Fruit fly (Drosophila melanogaster) whole organism, prepupa: Measurements from ENCODE around the gene CG1161.

Experiments used
- CG10631 ChIP-seq: fragments of 200-800 bp; sonication (Bioruptor generic); optimal IDR thresholded peaks from 2 replicates; lab custom pipeline; 2016; ENCODE audit warnings: missing biosample characterization, missing genetic modification characterization
- CG11902 ChIP-seq: fragments of 200-800 bp; sonication (Bioruptor generic); optimal IDR thresholded peaks from 3 replicates; lab custom pipeline; 2016; ENCODE audit warnings: missing biosample characterization, missing genetic modification characterization
- CG31627 ChIP-seq: fragments of 200-800 bp; sonication (Bioruptor generic); optimal IDR thresholded peaks from 3 replicates; lab custom pipeline; 2016; ENCODE audit warnings: missing biosample characterization, missing genetic modification characterization
- CG6854 ChIP-seq: fragments of 200-800 bp; sonication (Bioruptor generic); optimal IDR thresholded peaks from 2 replicates; lab custom pipeline; 2017; ENCODE audit warnings: missing biosample characterization, mild to moderate bottlenecking, missing genetic modification characterization
- CG8119 ChIP-seq: fragments of 200-800 bp; sonication (Bioruptor generic); IDR thresholded peaks from 3 replicates; pipeline ENCODE4 v1.3.6; 2022; ENCODE audit warnings: missing biosample characterization, missing genetic modification characterization
- CG8319 ChIP-seq: fragments of 200-800 bp; sonication (Bioruptor generic); optimal IDR thresholded peaks from 3 replicates; lab custom pipeline; 2016; ENCODE audit warnings: missing biosample characterization, missing genetic modification characterization
- Ets96B ChIP-seq: fragments of 200-800 bp; optimal IDR thresholded peaks from 2 replicates; lab custom pipeline; 2019; ENCODE audit warnings: missing biosample characterization, mild to moderate bottlenecking, missing genetic modification characterization, moderate library complexity
- Met ChIP-seq: fragments of 200-800 bp; sonication (Bioruptor generic); optimal IDR thresholded peaks from 3 replicates; lab custom pipeline; 2016; ENCODE audit warnings: missing biosample characterization, missing genetic modification characterization
- Sox15 ChIP-seq: fragments of 200-800 bp; sonication (Bioruptor generic); optimal IDR thresholded peaks from 3 replicates; lab custom pipeline; 2016; ENCODE audit warnings: missing biosample characterization, missing genetic modification characterization
- dac ChIP-seq: fragments of 200-800 bp; sonication (Bioruptor generic); optimal IDR thresholded peaks from 2 replicates; lab custom pipeline; 2017; ENCODE audit warnings: missing biosample characterization, mild to moderate bottlenecking, missing genetic modification characterization
- lz ChIP-seq: fragments of 200-800 bp; sonication (Bioruptor generic); optimal IDR thresholded peaks from 3 replicates; lab custom pipeline; 2016; ENCODE audit warnings: missing biosample characterization, missing genetic modification characterization
- ss ChIP-seq, 2 experiments: fragments of 200-800 bp; sonication (Bioruptor generic); optimal IDR thresholded peaks; 2 replicates in 1 of 2; 3 replicates in 1 of 2; lab custom pipeline; 2017 to 2018; ENCODE audit warnings: mild to moderate bottlenecking in 2 of 2, missing biosample characterization in 2 of 2, missing genetic modification characterization in 2 of 2, moderate library complexity in 1 of 2

DNA sequence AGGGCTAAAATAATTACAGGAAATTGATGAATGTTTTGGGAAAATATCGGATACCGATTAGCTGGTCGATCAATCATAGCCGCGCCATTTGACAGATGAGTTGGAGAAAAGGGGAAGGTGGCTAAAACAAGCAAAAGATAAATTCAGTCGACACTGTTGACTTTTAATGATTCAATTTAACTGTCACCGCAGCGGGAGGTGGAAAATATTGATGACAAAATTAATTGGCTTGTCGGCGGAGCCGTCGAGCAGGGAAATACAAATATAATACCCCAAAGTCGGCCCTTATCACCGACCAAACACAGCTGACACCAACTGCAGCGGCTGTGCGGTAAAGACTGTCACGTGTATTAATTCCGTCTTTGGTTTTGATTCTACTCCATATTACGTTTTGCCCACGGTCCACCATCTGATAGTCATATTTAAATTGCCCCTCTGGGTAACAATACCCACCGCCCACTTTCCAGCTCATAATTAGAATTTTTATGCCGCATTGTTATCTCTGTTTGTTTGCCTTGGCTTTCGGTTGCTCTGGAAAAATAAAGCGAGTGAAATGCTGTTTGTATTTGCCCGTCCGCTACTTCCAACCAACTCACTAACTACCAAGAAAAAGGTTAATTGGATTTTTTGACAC, 48.9 kb upstream of the CG1161 start:
- no peak for TF ChIP-seq Met (GFP tag; lab: Kevin White, UChicago)
- TF ChIP-seq Ets96B, result no peak
- TF ChIP-seq CG8119, result no peak
- no peak for TF ChIP-seq lz (GFP tag; lab: Kevin White, UChicago)
- TF ChIP-seq CG31627, result no peak
- TF ChIP-seq ss (GFP tag; optimal IDR thresholded peaks at IDR 0.05; lab: Kevin White, UChicago), result no peak
- no peak for TF ChIP-seq CG8319 (GFP tag; lab: Kevin White, UChicago)
- no peak for TF ChIP-seq dac
- TF ChIP-seq CG10631 (GFP tag; lab: Kevin White, UChicago), result no peak
- no peak for TF ChIP-seq Sox15 (GFP tag; lab: Kevin White, UChicago)
- TF ChIP-seq CG6854 (GFP tag; lab: Kevin White, UChicago), result no peak
- no peak for TF ChIP-seq CG11902 (GFP tag; lab: Kevin White, UChicago)
